Worm (Caenorhabditis elegans) whole organism, L3 larva: ENCODE measurements around the gene gpb-1.

Experiments
- R02D3.7 ChIP-seq: fragments of 150-350 bp; optimal IDR thresholded peaks from 2 replicates; lab custom pipeline; 2014; ENCODE audit warnings: missing biosample characterization, missing genetic modification characterization
- aly-2 ChIP-seq: fragments of 150-350 bp; optimal IDR thresholded peaks from 2 replicates; lab custom pipeline; 2014; ENCODE audit warnings: missing biosample characterization, missing genetic modification characterization
- ama-1 ChIP-seq: fragments of 150-350 bp; optimal IDR thresholded peaks from 2 replicates; lab custom pipeline; 2018
- ceh-28 ChIP-seq: fragments of 150-350 bp; optimal IDR thresholded peaks from 2 replicates; lab custom pipeline; 2014; ENCODE audit warnings: missing biosample characterization, missing genetic modification reagents, missing genetic modification characterization
- ceh-82 ChIP-seq: fragments of 150-350 bp; optimal IDR thresholded peaks from 2 replicates; lab custom pipeline; 2014; ENCODE audit warnings: missing biosample characterization, missing genetic modification characterization
- ceh-9 ChIP-seq: sonication (generic microtip); optimal IDR thresholded peaks from 2 replicates; lab custom pipeline; 2018; ENCODE audit warnings: missing biosample characterization, missing genetic modification characterization
- egl-27 ChIP-seq: sonication (generic microtip); optimal IDR thresholded peaks from 4 replicates; lab custom pipeline; 2017; ENCODE audit warnings: missing biosample characterization, missing genetic modification reagents, missing genetic modification characterization
- egl-5 ChIP-seq: fragments of 150-350 bp; optimal IDR thresholded peaks from 2 replicates; lab custom pipeline; 2017; ENCODE audit warnings: missing biosample characterization, missing genetic modification reagents, missing genetic modification characterization, inconsistent platforms
- elt-1 ChIP-seq: fragments of 150-350 bp; optimal IDR thresholded peaks from 2 replicates; lab custom pipeline; 2014; ENCODE audit warnings: missing biosample characterization, missing genetic modification characterization
- elt-2 ChIP-seq: sonication (generic microtip); optimal IDR thresholded peaks from 2 replicates; lab custom pipeline; 2016; ENCODE audit warnings: missing genetic modification reagents, mild to moderate bottlenecking, missing genetic modification characterization, missing compliant biosample characterization
- eor-1 ChIP-seq, 2 experiments: fragments of 150-350 bp; optimal IDR thresholded peaks; 2 replicates each; lab custom pipeline; 2014 to 2018; ENCODE audit warnings: missing biosample characterization in 2 of 2, missing genetic modification characterization in 2 of 2
- fkh-10 ChIP-seq: sonication (generic microtip); optimal IDR thresholded peaks from 2 replicates; lab custom pipeline; 2017; ENCODE audit warnings: missing biosample characterization, missing genetic modification reagents, missing genetic modification characterization
- fkh-2 ChIP-seq: fragments of 150-350 bp; optimal IDR thresholded peaks from 2 replicates; lab custom pipeline; 2014; ENCODE audit warnings: missing biosample characterization, missing genetic modification reagents, missing genetic modification characterization
- fos-1 ChIP-seq: fragments of 150-350 bp; optimal IDR thresholded peaks from 2 replicates; lab custom pipeline; 2014; ENCODE audit warnings: missing biosample characterization, missing genetic modification characterization
- hmg-11 ChIP-seq: sonication (generic microtip); optimal IDR thresholded peaks from 2 replicates; lab custom pipeline; 2016; ENCODE audit warnings: missing genetic modification characterization, missing compliant biosample characterization
- jun-1 ChIP-seq: fragments of 150-350 bp; optimal IDR thresholded peaks from 2 replicates; lab custom pipeline; 2014; ENCODE audit warnings: missing biosample characterization, missing genetic modification reagents, missing genetic modification characterization
- lin-15B ChIP-seq: fragments of 150-350 bp; optimal IDR thresholded peaks from 2 replicates; lab custom pipeline; 2014; ENCODE audit warnings: missing biosample characterization, missing genetic modification characterization
- lin-39 ChIP-seq: fragments of 150-350 bp; optimal IDR thresholded peaks from 2 replicates; lab custom pipeline; 2018; ENCODE audit warnings: missing biosample characterization, missing genetic modification reagents, missing genetic modification characterization
- lsy-12 ChIP-seq: sonication (generic microtip); optimal IDR thresholded peaks from 2 replicates; lab custom pipeline; 2016; ENCODE audit warnings: mild to moderate bottlenecking, missing genetic modification characterization, missing compliant biosample characterization
- mdl-1 ChIP-seq: fragments of 150-350 bp; optimal IDR thresholded peaks from 2 replicates; lab custom pipeline; 2014; ENCODE audit warnings: missing biosample characterization, missing genetic modification characterization
- mml-1 ChIP-seq: fragments of 150-350 bp; sonication (generic microtip); optimal IDR thresholded peaks from 3 replicates; lab custom pipeline; 2014; ENCODE audit warnings: missing biosample characterization, missing genetic modification characterization
- nfya-1 ChIP-seq: sonication (generic microtip); optimal IDR thresholded peaks from 2 replicates; lab custom pipeline; 2017; ENCODE audit warnings: missing genetic modification characterization, mild to moderate bottlenecking, missing compliant biosample characterization, antibody characterized with exemption, moderate library complexity; ENCODE audit not compliant: insufficient read depth
- nhr-25 ChIP-seq: sonication (generic microtip); optimal IDR thresholded peaks from 2 replicates; lab custom pipeline; 2017; ENCODE audit warnings: missing biosample characterization, missing genetic modification characterization
- nhr-67 ChIP-seq: fragments of 150-350 bp; optimal IDR thresholded peaks from 2 replicates; lab custom pipeline; 2014; ENCODE audit warnings: missing biosample characterization, missing genetic modification characterization
- nhr-77 ChIP-seq: fragments of 150-350 bp; optimal IDR thresholded peaks from 2 replicates; lab custom pipeline; 2014; ENCODE audit warnings: missing biosample characterization, missing genetic modification characterization
- pha-4 ChIP-seq: fragments of 150-350 bp; optimal IDR thresholded peaks from 2 replicates; lab custom pipeline; 2014; ENCODE audit warnings: missing biosample characterization, missing genetic modification reagents, missing genetic modification characterization
- pqm-1 ChIP-seq: fragments of 150-350 bp; optimal IDR thresholded peaks from 2 replicates; lab custom pipeline; 2017; ENCODE audit warnings: missing biosample characterization, missing genetic modification characterization, inconsistent platforms
- sea-2 ChIP-seq: fragments of 150-350 bp; sonication (generic microtip); optimal IDR thresholded peaks from 4 replicates; lab custom pipeline; 2014; ENCODE audit warnings: missing biosample characterization, missing genetic modification reagents, missing genetic modification characterization
- skn-1 ChIP-seq: fragments of 150-350 bp; optimal IDR thresholded peaks from 2 replicates; lab custom pipeline; 2014; ENCODE audit warnings: missing biosample characterization, missing genetic modification characterization
- snpc-4 ChIP-seq: fragments of 150-350 bp; optimal IDR thresholded peaks from 2 replicates; lab custom pipeline; 2014; ENCODE audit warnings: missing biosample characterization, missing genetic modification characterization
- tbx-2 ChIP-seq: sonication (generic microtip); optimal IDR thresholded peaks from 2 replicates; lab custom pipeline; 2016; ENCODE audit warnings: mild to moderate bottlenecking, missing genetic modification characterization, missing compliant biosample characterization
- unc-62 ChIP-seq: fragments of 150-350 bp; sonication (generic microtip); optimal IDR thresholded peaks from 4 replicates; lab custom pipeline; 2014; ENCODE audit warnings: missing biosample characterization, missing genetic modification reagents, missing genetic modification characterization
- zag-1 ChIP-seq: fragments of 150-350 bp; optimal IDR thresholded peaks from 2 replicates; lab custom pipeline; 2014; ENCODE audit warnings: missing biosample characterization, missing genetic modification characterization
- ztf-11 ChIP-seq: fragments of 150-350 bp; optimal IDR thresholded peaks from 2 replicates; lab custom pipeline; 2014; ENCODE audit warnings: missing biosample characterization, missing genetic modification characterization

The gpb-1 gene

DNA sequence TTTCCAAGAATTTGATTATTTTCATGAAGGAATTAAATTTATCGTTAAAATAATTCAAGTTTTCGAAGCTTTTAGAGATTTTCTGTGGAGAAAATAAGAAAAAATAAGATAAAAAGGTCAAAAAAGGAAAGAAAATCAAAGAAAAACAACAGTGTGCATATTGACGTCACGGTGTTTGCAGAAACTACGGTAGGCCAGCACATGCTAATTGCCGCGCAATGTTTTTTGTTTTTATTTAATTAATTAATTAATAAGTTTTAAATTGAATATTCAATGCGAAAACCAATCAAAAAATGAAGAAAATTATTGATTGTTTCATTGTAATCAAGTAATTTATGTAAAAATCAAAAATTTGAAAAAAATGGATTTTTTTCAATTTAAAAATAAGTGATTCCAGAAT lies 522 bp downstream of the gpb-1 start:
- TF ChIP-seq pha-4 (tag; lab: Kevin White, UChicago) (peak; percentile 26), fkh-10 (GFP tag; lab: Kevin White, UChicago) (no peak), nfya-1 (tag; lab: Kevin White, UChicago) (peak; percentile 1), lin-39 (tag; lab: Kevin White, UChicago) (no peak), skn-1 (tag; lab: Kevin White, UChicago) (no peak)

DNA sequence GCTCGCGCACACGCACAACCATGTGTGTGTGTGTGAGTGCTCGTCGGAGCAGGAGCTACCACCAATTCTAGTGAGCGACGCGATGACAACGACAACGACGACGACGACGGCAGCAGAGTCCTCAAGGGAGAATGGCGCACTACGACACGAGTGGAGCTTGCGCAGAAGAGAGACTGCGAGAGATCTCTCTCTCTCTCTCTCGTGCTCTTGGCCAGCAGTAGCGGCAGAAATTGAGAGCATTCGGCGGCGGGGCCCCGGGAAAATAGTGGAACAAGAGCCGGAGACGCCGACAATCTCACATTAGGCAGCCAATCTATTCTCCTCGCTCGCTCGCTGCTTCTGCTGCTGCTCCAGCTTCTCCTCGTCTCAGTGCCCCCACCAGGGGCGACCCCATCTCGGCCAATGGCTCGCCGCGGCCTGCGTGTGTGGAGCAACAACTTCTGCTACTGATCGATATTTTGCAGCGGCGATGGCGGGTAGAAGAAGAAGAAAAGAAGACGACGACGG lies 1.6 kb downstream of the gpb-1 start:
- TF ChIP-seq nhr-25 (tag; lab: Kevin White, UChicago) (no peak), egl-5 (tag; lab: Kevin White, UChicago) (peak; percentile 50), nhr-77 (tag; lab: Kevin White, UChicago) (no peak), ceh-9 (no peak), aly-2 (tag; lab: Kevin White, UChicago) (no peak), eor-1 (tag; optimal IDR thresholded peaks at IDR 0.05; lab: Kevin White, UChicago) (no peak), lin-39 (tag; lab: Kevin White, UChicago) (peak; percentile 92), fos-1 (tag; lab: Kevin White, UChicago) (no peak), pha-4 (tag; lab: Kevin White, UChicago) (no peak), unc-62 (GFP tag; lab: Kevin White, UChicago) (no peak), ceh-28 (peak; percentile 32), lsy-12 (tag; lab: Kevin White, UChicago) (peak; percentile 59), snpc-4 (tag; lab: Kevin White, UChicago) (peak; percentile 8), elt-1 (tag; lab: Kevin White, UChicago) (peak; percentile 4), fkh-10 (GFP tag; lab: Kevin White, UChicago) (peak; percentile 30), mml-1 (tag; lab: Kevin White, UChicago) (no peak), skn-1 (tag; lab: Kevin White, UChicago) (peak; percentile 9), nhr-67 (tag; lab: Kevin White, UChicago) (no peak), hmg-11 (tag; lab: Kevin White, UChicago) (peak; percentile 70), zag-1 (tag; lab: Kevin White, UChicago) (peak; percentile 22), fkh-2 (tag; lab: Kevin White, UChicago) (no peak), ama-1 (peak; percentile 69), ceh-82 (tag; lab: Kevin White, UChicago) (peak; percentile 53), jun-1 (no peak), tbx-2 (tag; lab: Kevin White, UChicago) (peak; percentile 47), nfya-1 (tag; lab: Kevin White, UChicago) (peak; percentile 90), lin-15B (peak; percentile 24), sea-2 (GFP tag; lab: Kevin White, UChicago) (peak; percentile 32), mdl-1 (tag; lab: Kevin White, UChicago) (peak; percentile 15), egl-27 (tag; lab: Kevin White, UChicago) (peak; percentile 70), R02D3.7 (tag; lab: Kevin White, UChicago) (no peak)
- TF ChIP-seq, all 47 proteins: peak for 18

DNA sequence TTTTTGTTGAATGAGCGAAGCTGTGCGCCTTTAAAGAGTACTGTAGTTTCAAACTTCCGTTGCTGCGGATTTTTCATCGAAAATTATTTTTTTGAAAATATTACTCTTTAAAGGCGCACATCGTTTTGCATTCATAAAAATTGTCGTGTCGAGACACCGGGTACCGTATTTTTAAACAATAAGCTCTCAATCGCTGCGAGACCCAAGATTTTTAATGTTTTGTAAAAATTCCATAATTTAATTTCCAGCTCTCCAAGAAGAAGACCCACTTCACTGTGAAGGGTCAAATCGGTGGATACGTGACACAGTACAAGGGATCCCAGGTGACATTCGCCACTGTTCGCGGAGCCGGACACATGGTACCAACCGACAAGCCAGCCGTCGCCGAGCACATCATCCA lies 6.1 kb downstream of the gpb-1 start:
- TF ChIP-seq fos-1 (tag; lab: Kevin White, UChicago) (no peak), sea-2 (GFP tag; lab: Kevin White, UChicago) (no peak), aly-2 (tag; lab: Kevin White, UChicago) (no peak), fkh-2 (tag; lab: Kevin White, UChicago) (no peak), nhr-77 (tag; lab: Kevin White, UChicago) (no peak), ceh-28 (no peak), egl-27 (tag; lab: Kevin White, UChicago) (no peak), ztf-11 (tag; lab: Kevin White, UChicago) (no peak)

DNA sequence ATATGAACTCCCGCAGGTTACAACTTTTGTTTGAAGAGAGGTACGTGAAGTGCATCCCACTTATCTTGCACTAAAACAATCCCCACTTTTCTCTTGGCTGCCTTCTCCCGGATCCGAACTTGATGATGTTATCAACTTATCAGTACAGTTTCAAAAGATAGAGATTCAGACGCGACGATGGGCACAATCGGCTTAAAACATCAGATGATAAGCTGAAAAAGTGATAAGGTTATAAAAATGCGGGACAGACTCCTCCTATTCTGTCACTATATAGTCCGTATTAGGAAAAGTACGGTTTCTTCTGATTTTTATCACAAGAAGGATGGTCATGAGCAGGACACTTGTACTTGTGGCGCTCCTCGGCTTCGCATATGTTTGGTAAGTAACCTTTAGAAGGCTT lies 9.2 kb downstream of the gpb-1 start, which contains the start of gene ctsa-1.2:
ctsa-1.2 (plus strand) TSS at position 160 of the 400 bp plus-strand sequence.
- TF ChIP-seq fos-1 (tag; lab: Kevin White, UChicago) (no peak), jun-1 (no peak), skn-1 (tag; lab: Kevin White, UChicago) (no peak), pqm-1 (tag; lab: Kevin White, UChicago) (peak; percentile 94), elt-2 (tag; lab: Kevin White, UChicago) (peak; percentile 94)
- TF ChIP-seq, all 47 proteins: peak for 2
